Fruit fly (Drosophila melanogaster): ENCODE data around the gene Muc11A.

The Muc11A gene

DNA sequence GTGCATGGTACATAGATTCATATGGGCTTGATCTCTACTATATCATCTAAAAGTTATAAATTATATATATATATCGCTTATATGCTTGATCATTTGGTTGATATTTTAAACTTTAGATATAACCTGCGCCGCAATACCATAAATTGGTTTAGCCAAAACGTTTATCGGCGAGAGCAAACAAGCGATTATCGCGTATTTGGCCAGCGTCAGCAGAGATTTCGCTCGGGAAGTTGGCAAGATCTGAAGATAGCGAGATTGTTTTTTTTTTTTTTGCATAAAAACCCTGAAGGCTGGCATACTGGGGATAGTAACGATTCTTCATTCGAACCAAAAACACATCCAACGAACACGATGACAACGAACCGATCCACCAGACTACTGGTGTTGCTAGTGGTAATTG lies at the start of gene Muc11A:
Gene Muc11A (plus strand): TSS at position 301 of the 400 bp plus-strand sequence.
- no peak for TF ChIP-seq noc (tag; optimal IDR thresholded peaks at IDR 0.05)

DNA sequence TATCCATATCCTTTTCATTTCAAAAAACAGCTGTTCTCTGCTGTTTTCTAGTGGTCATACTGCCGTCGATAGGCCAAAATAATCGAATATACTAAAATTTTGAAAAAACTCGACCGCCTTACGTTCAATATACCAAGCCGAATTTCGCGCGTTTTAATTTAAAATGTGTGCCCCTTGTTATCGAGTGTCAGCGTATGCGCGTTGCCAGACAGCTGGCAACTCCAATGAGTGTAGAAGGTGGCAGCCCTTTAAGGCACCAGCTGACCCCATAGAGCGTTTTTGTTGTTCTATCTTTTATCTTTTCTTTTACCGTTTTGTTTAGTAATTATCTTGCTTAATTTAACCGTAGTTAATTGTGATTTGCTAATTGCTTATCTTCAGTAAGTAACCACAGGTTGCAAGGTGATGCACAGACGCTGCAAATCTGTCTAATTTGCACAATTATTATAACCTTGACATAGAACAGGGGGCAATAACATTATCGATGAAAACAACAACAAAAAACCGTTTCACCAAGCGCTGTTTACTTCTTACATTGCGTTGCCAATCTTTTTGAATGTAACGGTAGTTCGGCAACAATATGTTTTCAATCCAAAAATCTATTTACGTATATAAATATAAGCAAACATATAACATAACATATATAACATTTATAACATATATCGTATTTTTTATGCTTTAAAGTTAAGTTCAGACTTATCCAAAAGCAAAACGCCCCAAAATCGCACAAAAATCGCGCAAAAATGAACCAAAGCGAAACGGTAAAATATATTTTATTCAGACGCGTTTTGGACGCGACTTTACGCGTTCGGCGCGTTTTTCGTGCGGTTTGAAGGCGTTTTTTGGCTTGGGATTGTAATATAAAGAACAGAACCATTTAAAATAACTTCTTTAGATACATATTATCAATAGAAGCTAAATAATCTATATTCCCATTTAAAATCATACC lies 47.2 kb upstream of the Muc11A start, which contains the start of the genes CG1492 and regucalcin:
Gene CG1492 (minus strand): TSS at position 63 of the 949 bp plus-strand sequence.
Gene regucalcin (plus strand): TSS at position 229 of the 949 bp plus-strand sequence.
- TF ChIP-seq noc (tag; optimal IDR thresholded peaks at IDR 0.05), result no peak

dm6 chrX:12013098-12013493 lies 46.5 kb upstream of the Muc11A start:
- peak; percentile 60 for TF ChIP-seq noc (tag; optimal IDR thresholded peaks at IDR 0.05)

- TF ChIP-seq noc (tag; optimal IDR thresholded peaks at IDR 0.05), result no peak
These were observed 45.5 kb upstream of the Muc11A start for dm6 chrX:12014131-12014530.

DNA sequence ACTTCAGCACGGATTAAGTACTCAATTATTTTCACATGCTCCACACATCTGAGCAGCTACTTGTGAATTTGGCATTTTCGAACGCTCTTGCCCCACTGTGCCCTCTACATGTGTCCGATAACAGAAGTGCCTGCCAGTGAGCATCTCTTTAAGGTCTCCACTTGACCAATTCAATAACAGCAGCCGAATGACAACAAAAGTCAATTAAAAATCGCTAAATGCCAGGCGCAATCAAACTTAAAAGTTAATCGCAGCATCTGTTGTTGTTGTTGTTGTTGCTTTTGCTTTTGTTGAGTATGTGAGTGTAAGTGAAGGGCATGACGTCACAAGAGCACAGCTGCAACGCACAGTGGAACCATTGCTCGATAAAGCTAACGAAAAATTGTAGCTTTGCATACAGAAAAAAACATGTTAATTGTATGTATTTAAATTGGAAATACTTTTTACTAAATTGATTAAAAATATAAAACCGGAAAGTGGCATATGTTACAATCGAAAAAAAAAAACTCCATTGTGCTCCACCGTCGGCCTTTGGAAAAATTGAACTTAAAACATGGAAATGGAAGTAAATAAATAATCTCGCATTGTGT lies 44.7 kb upstream of the Muc11A start:
- TF ChIP-seq noc (tag; optimal IDR thresholded peaks at IDR 0.05), result no peak

- no peak for TF ChIP-seq noc (tag; optimal IDR thresholded peaks at IDR 0.05)
These were observed 41.7 kb upstream of the Muc11A start, which contains the start of gene Chrac-16 for dm6 chrX:12017815-12018439. Chrac-16 (minus strand) TSS chrX:12017961.

dm6 chrX:12018440-12019101 lies 41.0 kb upstream of the Muc11A start, which contains the start of gene Lsm12a:
Lsm12a (plus strand) TSS chrX:12018640.
- no peak for TF ChIP-seq noc (tag; optimal IDR thresholded peaks at IDR 0.05)

dm6 chrX:12020857-12021256 lies 38.7 kb upstream of the Muc11A start, which contains the start of gene Tango4:
Tango4 (plus strand) TSS chrX:12021068.
- no peak for TF ChIP-seq noc (tag; optimal IDR thresholded peaks at IDR 0.05)

DNA sequence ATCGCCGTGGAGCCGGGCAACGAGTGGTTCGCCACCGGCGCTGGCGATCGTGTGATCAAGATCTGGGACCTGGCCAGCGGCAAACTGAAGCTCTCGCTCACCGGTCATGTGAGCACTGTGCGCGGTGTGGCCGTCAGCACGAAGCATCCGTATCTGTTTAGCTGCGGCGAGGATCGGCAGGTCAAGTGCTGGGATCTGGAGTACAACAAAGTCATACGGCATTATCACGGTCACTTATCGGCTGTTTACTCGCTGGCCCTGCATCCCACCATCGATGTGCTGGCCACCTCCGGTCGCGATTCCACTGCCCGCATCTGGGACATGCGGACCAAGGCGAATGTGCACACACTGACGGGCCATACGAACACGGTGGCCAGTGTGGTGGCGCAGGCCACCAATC lies 37.8 kb upstream of the Muc11A start:
- no peak for TF ChIP-seq noc (tag; optimal IDR thresholded peaks at IDR 0.05)

DNA sequence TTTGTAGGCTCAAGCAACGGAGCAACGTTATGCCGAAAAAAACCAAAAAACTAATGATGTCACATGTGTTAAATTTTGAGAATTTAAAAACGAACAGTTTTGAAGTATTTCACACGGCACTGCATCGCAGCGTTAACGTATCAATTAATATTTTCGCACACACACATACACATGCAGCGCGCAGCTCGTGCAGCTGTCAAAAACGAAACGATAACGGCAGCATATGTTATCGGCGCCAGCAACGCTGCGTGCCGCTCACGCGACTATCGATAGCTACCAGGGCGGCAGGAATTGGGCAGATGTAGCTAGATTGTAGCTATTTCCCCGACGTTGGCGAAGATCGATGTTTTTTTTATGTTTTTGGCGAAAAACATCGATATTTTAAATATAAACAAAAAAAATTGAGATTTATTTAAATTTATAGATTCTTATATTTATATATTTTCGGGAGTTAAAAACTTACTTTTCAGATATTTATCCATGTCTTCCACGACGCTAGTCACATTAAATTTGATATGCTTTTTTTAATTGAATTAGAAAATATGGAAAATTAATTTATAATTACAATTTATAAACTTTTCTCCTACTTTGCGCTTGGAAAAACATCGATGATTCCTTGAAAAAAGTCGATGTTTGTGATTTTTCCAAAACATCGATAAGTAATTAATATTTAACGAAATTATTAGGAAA lies 30.6 kb upstream of the Muc11A start, which contains the start of gene Usp7:
Gene Usp7 (minus strand): TSS at position 208 of the 690 bp plus-strand sequence.
- TF ChIP-seq noc (tag; optimal IDR thresholded peaks at IDR 0.05), result no peak

dm6 chrX:12031400-12031799 lies 28.2 kb upstream of the Muc11A start, which contains the start of gene Cyp311a1:
Cyp311a1 (minus strand) TSS chrX:12031465.
- TF ChIP-seq noc (tag; optimal IDR thresholded peaks at IDR 0.05), result no peak

DNA sequence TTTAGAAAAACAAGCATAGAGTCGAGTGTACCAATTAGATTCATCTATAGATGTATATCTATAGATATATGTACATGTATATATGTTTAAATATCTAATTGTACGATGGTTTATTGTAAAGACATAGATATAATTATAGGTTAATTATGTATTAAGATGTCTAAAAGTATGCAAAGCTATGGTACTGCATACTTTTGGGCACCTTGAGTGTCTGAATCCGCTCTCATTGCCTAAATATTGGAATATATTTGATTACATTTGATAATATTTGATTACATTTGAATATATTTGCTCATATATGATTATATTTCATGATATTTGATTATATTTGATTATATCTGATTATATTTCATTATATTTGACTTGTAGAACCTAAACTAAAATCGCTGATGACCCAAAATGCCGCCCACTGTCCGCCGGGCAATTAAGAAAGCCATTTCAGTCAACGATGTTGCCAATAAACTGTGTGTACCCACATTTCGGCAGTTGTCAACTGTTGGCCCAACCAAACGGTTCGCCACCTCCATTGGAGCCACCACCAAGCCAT lies 27.4 kb upstream of the Muc11A start, which contains the start of gene Cyp318a1:
Gene Cyp318a1 (plus strand): TSS at position 497 of the 547 bp plus-strand sequence.
- no peak for TF ChIP-seq noc (tag; optimal IDR thresholded peaks at IDR 0.05)

dm6 chrX:12034713-12035112 lies 24.9 kb upstream of the Muc11A start:
- TF ChIP-seq noc (tag; optimal IDR thresholded peaks at IDR 0.05), result no peak

dm6 chrX:12035207-12035606 lies 24.4 kb upstream of the Muc11A start:
- TF ChIP-seq noc (tag; optimal IDR thresholded peaks at IDR 0.05), result no peak

Measured in whole organism, larva.